Fruit fly (Drosophila melanogaster) whole organism, embryonic: Measurements from ENCODE around the gene mts.

Experiments used
- Antp ChIP-seq: fragments of 200-800 bp; sonication (Bioruptor generic); optimal IDR thresholded peaks from 3 replicates; lab custom pipeline; 2016; ENCODE audit warnings: missing biosample characterization, missing genetic modification characterization
- CG11456 ChIP-seq: fragments of 200-800 bp; sonication (Bioruptor generic); IDR thresholded peaks from 3 replicates; pipeline ENCODE4 v1.3.6; 2022; ENCODE audit warnings: missing biosample characterization, missing genetic modification characterization
- CG12391 ChIP-seq: fragments of 200-800 bp; sonication (Bioruptor generic); optimal IDR thresholded peaks from 3 replicates; lab custom pipeline; 2018; ENCODE audit warnings: missing biosample characterization, mild to moderate bottlenecking, missing genetic modification characterization, moderate library complexity
- CG13123 ChIP-seq: fragments of 200-800 bp; sonication (Bioruptor generic); optimal IDR thresholded peaks from 2 replicates; lab custom pipeline; 2016; ENCODE audit warnings: missing biosample characterization, missing genetic modification characterization
- CG13894 ChIP-seq: fragments of 200-800 bp; sonication (Bioruptor generic); optimal IDR thresholded peaks from 3 replicates; lab custom pipeline; 2018; ENCODE audit warnings: missing biosample characterization, mild to moderate bottlenecking, missing genetic modification characterization, moderate library complexity
- CG14014 ChIP-seq: fragments of 200-800 bp; sonication (Bioruptor generic); IDR thresholded peaks from 2 replicates; pipeline ENCODE4 v1.3.6; 2022; ENCODE audit warnings: missing biosample characterization, missing genetic modification characterization
- CG15601 ChIP-seq: fragments of 200-800 bp; sonication (Bioruptor generic); optimal IDR thresholded peaks from 3 replicates; lab custom pipeline; 2019; ENCODE audit warnings: missing biosample characterization, mild to moderate bottlenecking, missing genetic modification characterization, moderate library complexity
- CG1602 ChIP-seq: fragments of 200-800 bp; sonication (Bioruptor generic); optimal IDR thresholded peaks from 3 replicates; lab custom pipeline; 2016; ENCODE audit warnings: missing biosample characterization, missing genetic modification characterization
- CG16813 ChIP-seq: fragments of 200-800 bp; sonication (Bioruptor generic); IDR thresholded peaks from 3 replicates; pipeline ENCODE4 v1.3.6; 2022; ENCODE audit warnings: missing biosample characterization, missing genetic modification characterization; ENCODE audit not compliant: partially characterized antibody
- CG17829 ChIP-seq: fragments of 200-800 bp; optimal IDR thresholded peaks from 2 replicates; lab custom pipeline; 2019; ENCODE audit warnings: missing biosample characterization, mild to moderate bottlenecking, missing genetic modification characterization, moderate library complexity
- CG18011 ChIP-seq: fragments of 200-800 bp; sonication (Bioruptor generic); optimal IDR thresholded peaks from 2 replicates; lab custom pipeline; 2017; ENCODE audit warnings: missing biosample characterization, missing genetic modification characterization, mild to moderate bottlenecking, moderate library complexity, missing genotype
- CG2199 ChIP-seq: fragments of 200-800 bp; sonication (Bioruptor generic); IDR thresholded peaks from 3 replicates; pipeline ENCODE4 v1.3.6; 2022; ENCODE audit warnings: missing biosample characterization, missing genetic modification characterization
- CG32532 ChIP-seq: fragments of 200-800 bp; sonication (Bioruptor generic); IDR thresholded peaks from 2 replicates; pipeline ENCODE4 v1.3.6; 2022; ENCODE audit warnings: missing biosample characterization, missing genetic modification characterization
- CG3847 ChIP-seq: fragments of 200-800 bp; sonication (Bioruptor generic); IDR thresholded peaks from 2 replicates; pipeline ENCODE4 v1.3.6; 2022; ENCODE audit warnings: missing biosample characterization, missing genetic modification characterization
- CG4854 ChIP-seq: fragments of 200-800 bp; sonication (Bioruptor generic); optimal IDR thresholded peaks from 2 replicates; lab custom pipeline; 2016; ENCODE audit warnings: missing biosample characterization, missing genetic modification characterization, inconsistent platforms
- CG8281 ChIP-seq: fragments of 200-800 bp; sonication (Bioruptor generic); optimal IDR thresholded peaks from 2 replicates; lab custom pipeline; 2018; ENCODE audit warnings: missing biosample characterization, mild to moderate bottlenecking, missing genetic modification characterization, moderate library complexity
- CG8290 ChIP-seq, 3 experiments: fragments of 200-800 bp; sonication (Bioruptor generic); optimal IDR thresholded peaks; 2 replicates each; lab custom pipeline; 2016 to 2019; ENCODE audit warnings: missing biosample characterization in 3 of 3, missing genetic modification characterization in 3 of 3, mild to moderate bottlenecking in 2 of 3, moderate library complexity in 1 of 3
- Dref ChIP-seq: fragments of 200-800 bp; sonication (Bioruptor generic); IDR thresholded peaks from 2 replicates; pipeline ENCODE4 v1.3.6; 2022; ENCODE audit warnings: missing biosample characterization, missing genetic modification characterization
- Hand ChIP-seq: fragments of 200-800 bp; sonication (Bioruptor generic); optimal IDR thresholded peaks from 2 replicates; lab custom pipeline; 2017; ENCODE audit warnings: mild to moderate bottlenecking, missing biosample characterization, missing genetic modification reagents, missing genetic modification characterization
- Oaz ChIP-seq: fragments of 200-800 bp; sonication (Bioruptor generic); IDR thresholded peaks from 2 replicates; pipeline ENCODE4 v1.3.6; 2022; ENCODE audit warnings: missing biosample characterization, missing genetic modification characterization
- PHDP ChIP-seq: fragments of 200-800 bp; sonication (Bioruptor generic); optimal IDR thresholded peaks from 3 replicates; lab custom pipeline; 2018; ENCODE audit warnings: missing biosample characterization, mild to moderate bottlenecking, missing genetic modification characterization, moderate library complexity
- Side ChIP-seq: fragments of 200-800 bp; sonication (Bioruptor generic); optimal IDR thresholded peaks from 2 replicates; lab custom pipeline; 2016; ENCODE audit warnings: missing biosample characterization, missing genetic modification characterization
- Sin3A ChIP-seq: fragments of >200 bp; optimal IDR thresholded peaks from 2 replicates; lab custom pipeline; 2018
- Sry-β ChIP-seq: fragments of 200-800 bp; sonication (Bioruptor generic); optimal IDR thresholded peaks from 2 replicates; lab custom pipeline; 2018; ENCODE audit warnings: missing biosample characterization, mild to moderate bottlenecking, missing genetic modification characterization, moderate library complexity
- Ssrp ChIP-seq: fragments of 200-800 bp; sonication (Bioruptor generic); optimal IDR thresholded peaks from 2 replicates; lab custom pipeline; 2018; ENCODE audit warnings: missing biosample characterization, mild to moderate bottlenecking, missing genetic modification characterization, moderate library complexity
- Stat92E ChIP-seq, 3 experiments: fragments of >200 bp in 2 of 3; fragments of 200-800 bp in 1 of 3; sonication (Bioruptor generic) in 1 of 3; optimal IDR thresholded peaks; 2 replicates each; lab custom pipeline; 2017 to 2019; ENCODE audit warnings: missing biosample characterization in 3 of 3, missing genetic modification characterization in 3 of 3, mild to moderate bottlenecking in 1 of 3, moderate library complexity in 1 of 3
- Tbp ChIP-seq: fragments of >200 bp; optimal IDR thresholded peaks from 2 replicates; lab custom pipeline; 2018; ENCODE audit warnings: missing biosample characterization, missing genetic modification characterization
- ac ChIP-seq: fragments of 200-800 bp; sonication (Bioruptor generic); optimal IDR thresholded peaks from 3 replicates; lab custom pipeline; 2017; ENCODE audit warnings: missing biosample characterization, mild to moderate bottlenecking, missing genetic modification characterization
- ap ChIP-seq: fragments of 200-800 bp; sonication (Bioruptor generic); IDR thresholded peaks from 2 replicates; pipeline ENCODE4 v1.3.6; 2022; ENCODE audit warnings: missing biosample characterization, missing genetic modification characterization
- az2 ChIP-seq: fragments of 200-800 bp; sonication (Bioruptor generic); optimal IDR thresholded peaks from 3 replicates; lab custom pipeline; 2016; ENCODE audit warnings: missing biosample characterization, missing genetic modification characterization
- bigmax ChIP-seq: fragments of 200-800 bp; sonication (Bioruptor generic); optimal IDR thresholded peaks from 2 replicates; lab custom pipeline; 2018; ENCODE audit warnings: missing biosample characterization, mild to moderate bottlenecking, missing genetic modification characterization
- btn ChIP-seq: fragments of 200-800 bp; sonication (Bioruptor generic); optimal IDR thresholded peaks from 2 replicates; lab custom pipeline; 2016; ENCODE audit warnings: missing biosample characterization, missing genetic modification characterization
- caup ChIP-seq: fragments of 200-800 bp; sonication (Bioruptor generic); optimal IDR thresholded peaks from 3 replicates; lab custom pipeline; 2017; ENCODE audit warnings: missing biosample characterization, mild to moderate bottlenecking, missing genetic modification characterization, moderate library complexity; ENCODE audit not compliant: severe bottlenecking
- emc ChIP-seq: fragments of 200-800 bp; sonication (Bioruptor generic); optimal IDR thresholded peaks from 2 replicates; lab custom pipeline; 2016; ENCODE audit warnings: missing biosample characterization, missing genetic modification characterization
- esg ChIP-seq: fragments of 200-800 bp; sonication (Bioruptor generic); conservative IDR thresholded peaks from 2 replicates; pipeline ENCODE4 v1.3.6; 2022; ENCODE audit warnings: missing biosample characterization, missing genetic modification characterization
- fd102C ChIP-seq: fragments of 200-800 bp; sonication (Bioruptor generic); optimal IDR thresholded peaks from 2 replicates; lab custom pipeline; 2018; ENCODE audit warnings: missing biosample characterization, mild to moderate bottlenecking, missing genetic modification characterization, moderate library complexity
- fru ChIP-seq: fragments of >200 bp; optimal IDR thresholded peaks from 2 replicates; lab custom pipeline; 2017
- gce ChIP-seq: fragments of 200-800 bp; sonication (Bioruptor generic); IDR thresholded peaks from 3 replicates; pipeline ENCODE4 v1.3.6; 2022; ENCODE audit warnings: missing biosample characterization, missing genetic modification characterization
- lab ChIP-seq: fragments of 200-800 bp; sonication (Bioruptor generic); optimal IDR thresholded peaks from 3 replicates; lab custom pipeline; 2017; ENCODE audit warnings: missing biosample characterization, missing genetic modification characterization, mild to moderate bottlenecking, moderate library complexity, missing genetic modification reagents
- nerfin-2 ChIP-seq: fragments of 200-800 bp; sonication (Bioruptor generic); IDR thresholded peaks from 2 replicates; pipeline ENCODE4 v1.3.6; 2022; ENCODE audit warnings: missing biosample characterization, missing genetic modification characterization; ENCODE audit not compliant: partially characterized antibody
- oc ChIP-seq: fragments of 200-800 bp; sonication (Bioruptor generic); optimal IDR thresholded peaks from 2 replicates; lab custom pipeline; 2018; ENCODE audit warnings: missing biosample characterization, mild to moderate bottlenecking, missing genetic modification characterization, moderate library complexity
- pan ChIP-seq, 4 experiments: fragments of >200 bp in 3 of 4; fragments of 200-800 bp in 1 of 4; sonication (Bioruptor generic) in 1 of 4; optimal IDR thresholded peaks in 3 of 4; IDR thresholded peaks in 1 of 4; 2 replicates each; pipeline versions ENCODE4 v1.3.6 to Lab custom; 2017 to 2022; ENCODE audit warnings: missing biosample characterization in 2 of 4, missing genetic modification characterization in 2 of 4, mixed read lengths in 1 of 4
- pnt ChIP-seq: fragments of 200-800 bp; sonication (Bioruptor generic); optimal IDR thresholded peaks from 3 replicates; lab custom pipeline; 2016; ENCODE audit warnings: missing biosample characterization, missing genetic modification characterization
- psq ChIP-seq: fragments of 200-800 bp; sonication (Bioruptor generic); optimal IDR thresholded peaks from 2 replicates; lab custom pipeline; 2017; ENCODE audit warnings: missing biosample characterization, missing genetic modification characterization
- pzg ChIP-seq: fragments of 200-800 bp; sonication (Bioruptor generic); optimal IDR thresholded peaks from 3 replicates; lab custom pipeline; 2018; ENCODE audit warnings: missing biosample characterization, mild to moderate bottlenecking, missing genetic modification characterization, moderate library complexity
- ranshi ChIP-seq: fragments of 200-800 bp; sonication (Bioruptor generic); IDR thresholded peaks from 2 replicates; pipeline ENCODE4 v1.3.6; 2022; ENCODE audit warnings: missing biosample characterization, missing genetic modification characterization
- slou ChIP-seq: fragments of 200-800 bp; sonication (Bioruptor generic); optimal IDR thresholded peaks from 3 replicates; lab custom pipeline; 2016; ENCODE audit warnings: missing biosample characterization, missing genetic modification characterization
- slp2 ChIP-seq: fragments of 200-800 bp; sonication (Bioruptor generic); optimal IDR thresholded peaks from 2 replicates; lab custom pipeline; 2016; ENCODE audit warnings: missing biosample characterization, missing genetic modification characterization
- unc-4 ChIP-seq: fragments of 200-800 bp; sonication (Bioruptor generic); IDR thresholded peaks from 2 replicates; pipeline ENCODE4 v1.3.6; 2022; ENCODE audit warnings: missing biosample characterization, missing genetic modification characterization; ENCODE audit not compliant: partially characterized antibody
- unpg ChIP-seq: fragments of 200-800 bp; sonication (Bioruptor generic); optimal IDR thresholded peaks from 3 replicates; lab custom pipeline; 2018; ENCODE audit warnings: missing biosample characterization, mild to moderate bottlenecking, missing genetic modification characterization, moderate library complexity

The mts gene

dm6 chr2L:7828231-7828630 lies 781 bp downstream of the mts start (continued):
- TF ChIP-seq Hand (GFP tag; lab: Kevin White, UChicago) (peak; percentile 47), CG32532 (GFP tag; lab: Robert Waterston, UW) (peak; percentile 42; the same call in 1 of the 2 replicates), psq (no peak), caup (GFP tag; lab: Kevin White, UChicago) (no peak), Antp (GFP tag; lab: Kevin White, UChicago) (no peak), Stat92E (GFP tag; optimal IDR thresholded peaks at IDR 0.05; lab: Kevin White, UChicago) (no peak), CG14014 (GFP tag; lab: Robert Waterston, UW) (0 out of 2 replicates have a peak, but pooled peaks have one; percentile 27), btn (no peak), fd102C (GFP tag; lab: Kevin White, UChicago) (no peak), esg (GFP tag; lab: Robert Waterston, UW) (no peak), pan (optimal IDR thresholded peaks at IDR 0.05; lab: Kevin White, UChicago) (no peak), pan (GFP tag; optimal IDR thresholded peaks at IDR 0.05 in 1 of 2, IDR thresholded peaks at IDR 0.05 in 1 of 2) (peak in 1 of 2 experiments; percentile 39), fru (lab: Kevin White, UChicago) (no peak), CG1602 (GFP tag; lab: Kevin White, UChicago) (no peak), CG2199 (GFP tag; lab: Robert Waterston, UW) (0 out of 3 replicates have a peak, but pooled peaks have one; percentile 43), CG18011 (no peak), Oaz (GFP tag; lab: Robert Waterston, UW) (no peak), unpg (GFP tag; lab: Kevin White, UChicago) (no peak), Ssrp (tag; lab: Kevin White, UChicago) (no peak), ac (GFP tag; lab: Kevin White, UChicago) (no peak), nerfin-2 (0 out of 2 replicates have a peak, but pooled peaks have one; percentile 42), Tbp (GFP tag; lab: Kevin White, UChicago) (no peak), bigmax (GFP tag; lab: Kevin White, UChicago) (peak; percentile 29), CG3847 (peak; percentile 45; the same call in 1 of the 2 replicates), ap (GFP tag; lab: Robert Waterston, UW) (no peak), CG13894 (tag; lab: Kevin White, UChicago) (peak; percentile 28), slou (GFP tag; lab: Kevin White, UChicago) (no peak), emc (GFP tag; lab: Kevin White, UChicago) (no peak), CG13123 (GFP tag; lab: Kevin White, UChicago) (no peak), slp2 (GFP tag; lab: Kevin White, UChicago) (no peak), gce (no peak), CG8290 (GFP tag; optimal IDR thresholded peaks at IDR 0.05; lab: Kevin White, UChicago) (peak; percentile 30), CG8290 (tag; optimal IDR thresholded peaks at IDR 0.05; lab: Kevin White, UChicago) (peak; percentile 20 to 79), pzg (peak; percentile 28), PHDP (tag; lab: Kevin White, UChicago) (no peak), Side (no peak), ranshi (GFP tag; lab: Robert Waterston, UW) (no peak), Sin3A (lab: Kevin White, UChicago) (no peak), Sry-β (GFP tag; lab: Kevin White, UChicago) (no peak), CG17829 (tag; lab: Kevin White, UChicago) (peak; percentile 59), lab (peak; percentile 58), oc (tag; lab: Kevin White, UChicago) (peak; percentile 4), az2 (GFP tag; lab: Kevin White, UChicago) (no peak), unc-4 (no peak), CG8281 (tag; lab: Kevin White, UChicago) (peak; percentile 50), CG12391 (tag; lab: Kevin White, UChicago) (no peak), CG11456 (no peak), CG15601 (tag; lab: Kevin White, UChicago) (no peak), Dref (GFP tag; lab: Robert Waterston, UW) (no peak), pnt (GFP tag; lab: Kevin White, UChicago) (no peak), CG4854 (GFP tag; lab: Kevin White, UChicago) (no peak), CG16813 (GFP tag; lab: Robert Waterston, UW) (peak; percentile 56; the same call in 1 of the 3 replicates)
